Comparison of ENCODE assay signal across 2 fruit fly cellular contexts in the genomic region with DNA sequence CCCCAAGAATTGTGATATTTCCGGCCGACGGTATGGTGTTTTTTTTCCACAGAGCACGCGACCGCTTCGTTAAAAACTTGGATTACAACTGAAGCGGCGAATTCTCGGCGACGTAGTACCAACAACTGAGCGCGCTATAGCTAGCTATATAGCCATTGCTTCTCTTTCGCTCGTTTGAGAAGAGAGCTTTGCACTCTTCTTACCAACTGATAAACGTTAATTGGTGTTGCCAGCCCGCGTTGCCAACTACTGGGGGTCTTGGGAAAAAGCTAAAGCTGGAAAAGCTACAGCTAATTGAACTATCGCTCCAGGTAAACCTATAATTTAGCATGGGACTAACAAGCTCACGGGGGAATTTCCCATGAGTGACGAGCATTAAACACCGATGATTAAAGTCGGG.
TF ChIP-seq lines count a peak whose summit lies in the region.

TSS of gene ATP8B (minus strand) at position 64 of the 400 bp plus-strand sequence.

- TF ChIP-seq CTCF in whole organism, embryonic (GFP tag; optimal IDR thresholded peaks at IDR 0.05; lab: Kevin White, UChicago): no peak

TF ChIP-seq in whole organism, adult, 20 proteins besides CTCF, POLR2A, EP300 and RAD21:
- no peak for TF ChIP-seq CG33017 (tag; optimal IDR thresholded peaks at IDR 0.05; lab: Kevin White, UChicago)
- no peak for TF ChIP-seq CG7045 (GFP tag; optimal IDR thresholded peaks at IDR 0.05; lab: Kevin White, UChicago)
- no peak for TF ChIP-seq CG11617 (GFP tag; optimal IDR thresholded peaks at IDR 0.05; lab: Kevin White, UChicago)
- no peak for TF ChIP-seq CG14711 (tag; optimal IDR thresholded peaks at IDR 0.05; lab: Kevin White, UChicago)
- peak; percentile 18 for TF ChIP-seq toe (GFP tag; optimal IDR thresholded peaks at IDR 0.05; lab: Kevin White, UChicago)
- TF ChIP-seq tj (GFP tag; optimal IDR thresholded peaks at IDR 0.05; lab: Kevin White, UChicago): no peak
- peak; percentile 15 for TF ChIP-seq CG12768 (GFP tag; optimal IDR thresholded peaks at IDR 0.05; lab: Kevin White, UChicago)
- TF ChIP-seq kay (GFP tag; lab: Kevin White, UChicago; ENCODE audit: borderline replicate concordance): no peak
- TF ChIP-seq Mnt (GFP tag; optimal IDR thresholded peaks at IDR 0.05; lab: Kevin White, UChicago): no peak
- TF ChIP-seq bab1 (GFP tag; optimal IDR thresholded peaks at IDR 0.05; lab: Kevin White, UChicago): peak; percentile 45
- TF ChIP-seq Clk (GFP tag; optimal IDR thresholded peaks at IDR 0.05; lab: Kevin White, UChicago): no peak
- no peak for TF ChIP-seq Hr96 (GFP tag; optimal IDR thresholded peaks at IDR 0.05; lab: Kevin White, UChicago)

TF ChIP-seq in whole organism, embryonic, 481 proteins besides CTCF, POLR2A, EP300 and RAD21 (continues in another document):
- no peak for TF ChIP-seq CG17829 (tag; optimal IDR thresholded peaks at IDR 0.05; lab: Kevin White, UChicago)
- TF ChIP-seq CG4707 (GFP tag; optimal IDR thresholded peaks at IDR 0.05; lab: Kevin White, UChicago): no peak
- no peak for TF ChIP-seq pfk (GFP tag; optimal IDR thresholded peaks at IDR 0.05; lab: Kevin White, UChicago)
- TF ChIP-seq maf-S (GFP tag; optimal IDR thresholded peaks at IDR 0.05; lab: Kevin White, UChicago): no peak
- TF ChIP-seq br (optimal IDR thresholded peaks at IDR 0.05; lab: Kevin White, UChicago): no peak
- TF ChIP-seq B-H2 (GFP tag; optimal IDR thresholded peaks at IDR 0.05; lab: Kevin White, UChicago): no peak
- TF ChIP-seq Dad (GFP tag; optimal IDR thresholded peaks at IDR 0.05; lab: Kevin White, UChicago): no peak
- no peak for TF ChIP-seq ro (GFP tag; IDR thresholded peaks at IDR 0.05; lab: Robert Waterston, UW)
- no peak for TF ChIP-seq PHDP (tag; optimal IDR thresholded peaks at IDR 0.05; lab: Kevin White, UChicago)
- TF ChIP-seq CG3065 (GFP tag; optimal IDR thresholded peaks at IDR 0.05; lab: Kevin White, UChicago): no peak
- TF ChIP-seq CG13287 (GFP tag; IDR thresholded peaks at IDR 0.05; lab: Robert Waterston, UW; ENCODE audit: partially characterized antibody): peak; percentile 50
- no peak for TF ChIP-seq HLHmδ (GFP tag; optimal IDR thresholded peaks at IDR 0.05; lab: Kevin White, UChicago)
- peak; percentile 32 for TF ChIP-seq CG4854 (GFP tag; optimal IDR thresholded peaks at IDR 0.05; lab: Kevin White, UChicago)
- TF ChIP-seq CG13894 (tag; optimal IDR thresholded peaks at IDR 0.05; lab: Kevin White, UChicago): peak; percentile 4
- TF ChIP-seq Rx (GFP tag; IDR thresholded peaks at IDR 0.05; lab: Robert Waterston, UW): no peak
- peak; percentile 2 for TF ChIP-seq exex (tag; optimal IDR thresholded peaks at IDR 0.05; lab: Kevin White, UChicago)
- TF ChIP-seq Ada2b (GFP tag; IDR thresholded peaks at IDR 0.05; lab: Robert Waterston, UW): no peak
- TF ChIP-seq CG2199 (GFP tag; IDR thresholded peaks at IDR 0.05; lab: Robert Waterston, UW): no peak
- no peak for TF ChIP-seq CG14860 (GFP tag; IDR thresholded peaks at IDR 0.05; lab: Robert Waterston, UW; ENCODE audit: partially characterized antibody)
- TF ChIP-seq repo (GFP tag; optimal IDR thresholded peaks at IDR 0.05; lab: Kevin White, UChicago): no peak
- no peak for TF ChIP-seq CG12155 (GFP tag; optimal IDR thresholded peaks at IDR 0.05; lab: Kevin White, UChicago)
- TF ChIP-seq crp (GFP tag; optimal IDR thresholded peaks at IDR 0.05; lab: Kevin White, UChicago): no peak
- no peak for TF ChIP-seq eve (GFP tag; optimal IDR thresholded peaks at IDR 0.05; lab: Kevin White, UChicago)
- TF ChIP-seq CG5953 (GFP tag; IDR thresholded peaks at IDR 0.05; lab: Robert Waterston, UW): no peak
- no peak for TF ChIP-seq Meics (GFP tag; optimal IDR thresholded peaks at IDR 0.05; lab: Kevin White, UChicago)
- no peak for TF ChIP-seq bcd (GFP tag; optimal IDR thresholded peaks at IDR 0.05; lab: Kevin White, UChicago)
- no peak for TF ChIP-seq cato (GFP tag; optimal IDR thresholded peaks at IDR 0.05; lab: Kevin White, UChicago; ENCODE audit: borderline replicate concordance)
- TF ChIP-seq odd (GFP tag; optimal IDR thresholded peaks at IDR 0.05; lab: Kevin White, UChicago): no peak
- no peak for TF ChIP-seq phol (tag; optimal IDR thresholded peaks at IDR 0.05; lab: Kevin White, UChicago)
- TF ChIP-seq slbo (GFP tag; IDR thresholded peaks at IDR 0.05; lab: Robert Waterston, UW): no peak
- TF ChIP-seq Lim3 (GFP tag; IDR thresholded peaks at IDR 0.05; lab: Robert Waterston, UW): no peak
- TF ChIP-seq NC2α (GFP tag; optimal IDR thresholded peaks at IDR 0.05; lab: Kevin White, UChicago): no peak
- no peak for TF ChIP-seq Sox102F (GFP tag; optimal IDR thresholded peaks at IDR 0.05; lab: Kevin White, UChicago)
- no peak for TF ChIP-seq CG31365 (tag; optimal IDR thresholded peaks at IDR 0.05; lab: Kevin White, UChicago)
- TF ChIP-seq chinmo (GFP tag; IDR thresholded peaks at IDR 0.05; lab: Robert Waterston, UW; ENCODE audit: partially characterized antibody): peak; percentile 60; the same call in 2 of the 4 replicates
- no peak for TF ChIP-seq D (optimal IDR thresholded peaks at IDR 0.05; lab: Kevin White, UChicago)
- TF ChIP-seq D (GFP tag; optimal IDR thresholded peaks at IDR 0.05; lab: Kevin White, UChicago): no peak
- no peak for TF ChIP-seq Mrtf (GFP tag; IDR thresholded peaks at IDR 0.05; lab: Robert Waterston, UW)
- TF ChIP-seq tup (GFP tag; optimal IDR thresholded peaks at IDR 0.05; lab: Kevin White, UChicago): no peak
- TF ChIP-seq Hr78 (GFP tag; optimal IDR thresholded peaks at IDR 0.05; lab: Kevin White, UChicago): peak in 1 of 2 experiments; percentile 90
- TF ChIP-seq cwo (GFP tag; optimal IDR thresholded peaks at IDR 0.05; lab: Kevin White, UChicago): no peak
- no peak for TF ChIP-seq tio (GFP tag; optimal IDR thresholded peaks at IDR 0.05; lab: Kevin White, UChicago)
- no peak for TF ChIP-seq disco-r (GFP tag; optimal IDR thresholded peaks at IDR 0.05; lab: Kevin White, UChicago)
- TF ChIP-seq CG18764 (GFP tag; optimal IDR thresholded peaks at IDR 0.05; lab: Kevin White, UChicago): no peak
- TF ChIP-seq ATbp (GFP tag; optimal IDR thresholded peaks at IDR 0.05; lab: Kevin White, UChicago): no peak
- TF ChIP-seq dm (GFP tag; optimal IDR thresholded peaks at IDR 0.05; lab: Kevin White, UChicago): no peak
- no peak for TF ChIP-seq Rfx (GFP tag; IDR thresholded peaks at IDR 0.05; lab: Robert Waterston, UW)
- no peak for TF ChIP-seq HLH3B (GFP tag; IDR thresholded peaks at IDR 0.05; lab: Robert Waterston, UW)
- TF ChIP-seq Max (GFP tag; optimal IDR thresholded peaks at IDR 0.05; lab: Kevin White, UChicago): no peak
- no peak for TF ChIP-seq rib (GFP tag; IDR thresholded peaks at IDR 0.05; lab: Robert Waterston, UW)
- TF ChIP-seq CG13775 (GFP tag; optimal IDR thresholded peaks at IDR 0.05; lab: Kevin White, UChicago): no peak
- TF ChIP-seq grn (GFP tag; optimal IDR thresholded peaks at IDR 0.05; lab: Kevin White, UChicago): no peak
- no peak for TF ChIP-seq row (GFP tag; IDR thresholded peaks at IDR 0.05; lab: Robert Waterston, UW)
- no peak for TF ChIP-seq gcm (GFP tag; optimal IDR thresholded peaks at IDR 0.05; lab: Kevin White, UChicago)
- TF ChIP-seq btn (GFP tag; optimal IDR thresholded peaks at IDR 0.05; lab: Kevin White, UChicago): no peak
- no peak for TF ChIP-seq YL-1 (GFP tag; optimal IDR thresholded peaks at IDR 0.05; lab: Kevin White, UChicago)
- no peak for TF ChIP-seq ato (GFP tag; IDR thresholded peaks at IDR 0.05; lab: Robert Waterston, UW; ENCODE audit: partially characterized antibody)
- no peak for TF ChIP-seq CG10267 (tag; optimal IDR thresholded peaks at IDR 0.05; lab: Kevin White, UChicago)
- TF ChIP-seq en (GFP tag; optimal IDR thresholded peaks at IDR 0.05; lab: Kevin White, UChicago): no peak
- no peak for TF ChIP-seq CG9932 (GFP tag; IDR thresholded peaks at IDR 0.05; lab: Robert Waterston, UW)
- TF ChIP-seq Dll (GFP tag; IDR thresholded peaks at IDR 0.05; lab: Robert Waterston, UW; ENCODE audit: partially characterized antibody): peak; percentile 47; the same call in 1 of the 4 replicates
- TF ChIP-seq CG11504 (tag; optimal IDR thresholded peaks at IDR 0.05; lab: Kevin White, UChicago): peak; percentile 79
- TF ChIP-seq Med (GFP tag; lab: Kevin White, UChicago): no peak
- no peak for TF ChIP-seq CG32532 (GFP tag; IDR thresholded peaks at IDR 0.05; lab: Robert Waterston, UW)
- TF ChIP-seq salm (tag; optimal IDR thresholded peaks at IDR 0.05; lab: Kevin White, UChicago): no peak
- no peak for TF ChIP-seq ara (GFP tag; IDR thresholded peaks at IDR 0.05; lab: Robert Waterston, UW)
- no peak for TF ChIP-seq CG4617 (GFP tag; optimal IDR thresholded peaks at IDR 0.05; lab: Kevin White, UChicago; ENCODE audit: borderline replicate concordance)
- no peak for TF ChIP-seq CG10431 (GFP tag; optimal IDR thresholded peaks at IDR 0.05; lab: Kevin White, UChicago)
- TF ChIP-seq amos (GFP tag; IDR thresholded peaks at IDR 0.05; lab: Robert Waterston, UW; ENCODE audit: partially characterized antibody): no peak
- TF ChIP-seq vnd (GFP tag; IDR thresholded peaks at IDR 0.05; lab: Robert Waterston, UW; ENCODE audit: partially characterized antibody): no peak
- TF ChIP-seq BEAF-32 (GFP tag; optimal IDR thresholded peaks at IDR 0.05; lab: Kevin White, UChicago): peak; percentile 13
- TF ChIP-seq CG11560 (tag; IDR thresholded peaks at IDR 0.05; lab: Robert Waterston, UW): no peak
- TF ChIP-seq CG2120 (GFP tag; optimal IDR thresholded peaks at IDR 0.05; lab: Kevin White, UChicago): no peak
- no peak for TF ChIP-seq bsh (GFP tag; optimal IDR thresholded peaks at IDR 0.05; lab: Kevin White, UChicago)
- TF ChIP-seq CG17359 (tag; optimal IDR thresholded peaks at IDR 0.05; lab: Kevin White, UChicago): no peak
- no peak for TF ChIP-seq knrl (GFP tag; IDR thresholded peaks at IDR 0.05; lab: Robert Waterston, UW; ENCODE audit: partially characterized antibody)
- TF ChIP-seq CG3407 (GFP tag; optimal IDR thresholded peaks at IDR 0.05; lab: Kevin White, UChicago): no peak
- no peak for TF ChIP-seq Oli (tag; optimal IDR thresholded peaks at IDR 0.05; lab: Kevin White, UChicago)
- TF ChIP-seq vvl (GFP tag; IDR thresholded peaks at IDR 0.05; lab: Robert Waterston, UW): no peak
